Worm (Caenorhabditis elegans) whole organism, L4 larva: Measurements from ENCODE around the gene fust-1.
A peak's percentile ranks its signal among the peaks of the same experiment; 100 is the strongest.

Experiments
- D1046.2 ChIP-seq: fragments of 200-800 bp; sonication (Bioruptor generic); IDR thresholded peaks from 2 replicates; pipeline ENCODE4 v1.3.6; 2022; ENCODE audit warnings: missing genetic modification characterization, missing compliant biosample characterization
- F10B5.3 ChIP-seq: sonication (generic microtip); optimal IDR thresholded peaks from 2 replicates; lab custom pipeline; 2016; ENCODE audit warnings: mild to moderate bottlenecking, missing genetic modification characterization, missing compliant biosample characterization
- F37D6.2 ChIP-seq: sonication (generic microtip); optimal IDR thresholded peaks from 2 replicates; lab custom pipeline; 2016; ENCODE audit warnings: mild to moderate bottlenecking, missing genetic modification characterization, missing compliant biosample characterization
- F44E2.7 ChIP-seq: fragments of 200-800 bp; sonication (Bioruptor generic); IDR thresholded peaks from 2 replicates; pipeline ENCODE4 v2.1.2; 2022; ENCODE audit warnings: missing genetic modification characterization, missing compliant biosample characterization
- F49E8.2 ChIP-seq: sonication (generic microtip); optimal IDR thresholded peaks from 2 replicates; lab custom pipeline; 2016; ENCODE audit warnings: missing compliant biosample characterization, mild to moderate bottlenecking, missing genetic modification characterization, borderline replicate concordance
- R02D3.7 ChIP-seq: fragments of 150-350 bp; sonication (generic microtip); optimal IDR thresholded peaks from 3 replicates; lab custom pipeline; 2014; ENCODE audit warnings: missing biosample characterization, missing genetic modification characterization
- T20F7.1 ChIP-seq: fragments of 200-800 bp; sonication (Bioruptor generic); optimal IDR thresholded peaks from 2 replicates; lab custom pipeline; 2018; ENCODE audit warnings: mild to moderate bottlenecking, missing genetic modification characterization, missing compliant biosample characterization
- T26A8.4 ChIP-seq: fragments of 200-800 bp; sonication (Bioruptor generic); IDR thresholded peaks from 2 replicates; pipeline ENCODE4 v1.3.6; 2022; ENCODE audit warnings: missing genetic modification characterization, missing compliant biosample characterization
- Y105C5A.15 ChIP-seq: fragments of 200-800 bp; sonication (Bioruptor generic); IDR thresholded peaks from 2 replicates; pipeline ENCODE4 v1.3.6; 2022; ENCODE audit warnings: missing genetic modification characterization, missing compliant biosample characterization
- Y75B8A.6 ChIP-seq: fragments of 200-800 bp; sonication (Bioruptor generic); IDR thresholded peaks from 2 replicates; pipeline ENCODE4 v1.3.6; 2022; ENCODE audit warnings: missing genetic modification reagents, missing genetic modification characterization, missing compliant biosample characterization
- aha-1 ChIP-seq: fragments of 150-350 bp; peaks from one replicate; lab custom pipeline; 2014; ENCODE audit warnings: missing biosample characterization, missing genetic modification characterization
- ceh-32 ChIP-seq: sonication (generic microtip); optimal IDR thresholded peaks from 2 replicates; lab custom pipeline; 2016; ENCODE audit warnings: mild to moderate bottlenecking, missing genetic modification characterization, missing compliant biosample characterization; ENCODE audit not compliant: poor library complexity
- ceh-82 ChIP-seq: sonication (generic microtip); optimal IDR thresholded peaks from 2 replicates; lab custom pipeline; 2017; ENCODE audit warnings: missing biosample characterization, missing genetic modification characterization
- ctbp-1 ChIP-seq: fragments of 200-800 bp; sonication (Bioruptor generic); IDR thresholded peaks from 2 replicates; pipeline ENCODE4 v1.3.6; 2022; ENCODE audit warnings: missing genetic modification reagents, missing genetic modification characterization, missing compliant biosample characterization
- daf-19 ChIP-seq: fragments of 200-800 bp; sonication (Bioruptor generic); conservative IDR thresholded peaks from 2 replicates; pipeline ENCODE4 v1.3.6; 2022; ENCODE audit warnings: missing genetic modification characterization, missing compliant biosample characterization
- daf-8 ChIP-seq: fragments of 200-800 bp; sonication (Bioruptor generic); IDR thresholded peaks from 2 replicates; pipeline ENCODE4 v1.3.6; 2022; ENCODE audit warnings: missing genetic modification characterization, missing compliant biosample characterization
- dmd-6 ChIP-seq: fragments of 200-800 bp; sonication (Bioruptor generic); IDR thresholded peaks from 2 replicates; pipeline ENCODE4 v1.3.6; 2022; ENCODE audit warnings: missing genetic modification reagents, missing genetic modification characterization, missing compliant biosample characterization
- dmd-9 ChIP-seq: fragments of 200-800 bp; sonication (Bioruptor generic); IDR thresholded peaks from 2 replicates; pipeline ENCODE4 v1.3.6; 2022; ENCODE audit warnings: missing genetic modification reagents, missing genetic modification characterization, missing compliant biosample characterization
- dve-1 ChIP-seq: sonication (generic microtip); optimal IDR thresholded peaks from 2 replicates; lab custom pipeline; 2017; ENCODE audit warnings: antibody characterized with exemption, mild to moderate bottlenecking, missing genetic modification characterization, missing compliant biosample characterization; ENCODE audit not compliant: insufficient read depth
- fkh-10 ChIP-seq: fragments of 150-350 bp; optimal IDR thresholded peaks from 2 replicates; lab custom pipeline; 2014; ENCODE audit warnings: missing biosample characterization, missing genetic modification reagents, missing genetic modification characterization
- gei-8 ChIP-seq: fragments of 200-800 bp; sonication (Bioruptor generic); optimal IDR thresholded peaks from 2 replicates; lab custom pipeline; 2018; ENCODE audit warnings: mild to moderate bottlenecking, missing genetic modification characterization, missing compliant biosample characterization
- hlh-11 ChIP-seq: fragments of 200-800 bp; sonication (Bioruptor generic); optimal IDR thresholded peaks from 2 replicates; lab custom pipeline; 2018; ENCODE audit warnings: mild to moderate bottlenecking, missing genetic modification characterization, missing compliant biosample characterization
- hlh-30 ChIP-seq: sonication (generic microtip); optimal IDR thresholded peaks from 2 replicates; lab custom pipeline; 2017; ENCODE audit warnings: antibody characterized with exemption, mild to moderate bottlenecking, missing genetic modification characterization, missing compliant biosample characterization; ENCODE audit not compliant: insufficient read depth
- lin-13 ChIP-seq: fragments of 150-350 bp; optimal IDR thresholded peaks from 2 replicates; lab custom pipeline; 2014; ENCODE audit warnings: missing biosample characterization, missing genetic modification reagents, missing genetic modification characterization
- lin-38 ChIP-seq: fragments of 200-800 bp; sonication (Bioruptor generic); IDR thresholded peaks from 2 replicates; pipeline ENCODE4 v1.3.6; 2022; ENCODE audit warnings: missing genetic modification reagents, missing genetic modification characterization, missing compliant biosample characterization
- lin-39 ChIP-seq: fragments of 150-350 bp; optimal IDR thresholded peaks from 2 replicates; lab custom pipeline; 2014; ENCODE audit warnings: missing biosample characterization, missing genetic modification reagents, missing genetic modification characterization
- madf-5 ChIP-seq, 2 experiments: fragments of 200-800 bp; sonication (Bioruptor generic); IDR thresholded peaks; 2 replicates each; pipeline ENCODE4 v1.3.6; 2022; ENCODE audit warnings: missing compliant biosample characterization in 2 of 2, missing genetic modification characterization in 2 of 2
- madf-9 ChIP-seq: fragments of 200-800 bp; sonication (Bioruptor generic); conservative IDR thresholded peaks from 2 replicates; pipeline ENCODE4 v1.3.6; 2022; ENCODE audit warnings: missing genetic modification reagents, missing genetic modification characterization, missing compliant biosample characterization
- mdl-1 ChIP-seq, 2 experiments: fragments of 150-350 bp in 1 of 2; sonication (generic microtip) in 1 of 2; optimal IDR thresholded peaks; 2 replicates each; lab custom pipeline; 2014 to 2017; ENCODE audit warnings: missing biosample characterization in 2 of 2, missing genetic modification characterization in 2 of 2
- mdt-29 ChIP-seq: fragments of 200-800 bp; sonication (Bioruptor generic); IDR thresholded peaks from 2 replicates; pipeline ENCODE4 v1.3.6; 2022; ENCODE audit warnings: missing genetic modification reagents, missing genetic modification characterization, missing compliant biosample characterization
- mes-2 ChIP-seq: sonication (generic microtip); optimal IDR thresholded peaks from 2 replicates; lab custom pipeline; 2016; ENCODE audit warnings: missing genotype, mild to moderate bottlenecking, missing genetic modification characterization, missing compliant biosample characterization; ENCODE audit not compliant: poor library complexity, severe bottlenecking
- mxl-2 ChIP-seq: fragments of 200-800 bp; sonication (Bioruptor generic); conservative IDR thresholded peaks from 2 replicates; pipeline ENCODE4 v1.3.6; 2022; ENCODE audit warnings: missing genetic modification reagents, missing genetic modification characterization, missing compliant biosample characterization
- mxl-3 ChIP-seq: fragments of 200-800 bp; sonication (Bioruptor generic); optimal IDR thresholded peaks from 2 replicates; lab custom pipeline; 2018; ENCODE audit warnings: mild to moderate bottlenecking, missing genetic modification characterization, missing compliant biosample characterization
- nhr-11 ChIP-seq: fragments of 150-350 bp; optimal IDR thresholded peaks from 2 replicates; lab custom pipeline; 2014; ENCODE audit warnings: missing biosample characterization, missing genetic modification characterization
- nhr-237 ChIP-seq: sonication (generic microtip); optimal IDR thresholded peaks from 2 replicates; lab custom pipeline; 2017; ENCODE audit warnings: missing biosample characterization, missing genetic modification characterization
- nhr-25 ChIP-seq: sonication (generic microtip); optimal IDR thresholded peaks from 2 replicates; lab custom pipeline; 2017; ENCODE audit warnings: missing genetic modification characterization, mild to moderate bottlenecking, missing compliant biosample characterization, antibody characterized with exemption, moderate library complexity, borderline replicate concordance; ENCODE audit not compliant: insufficient read depth
- nhr-28 ChIP-seq: fragments of 150-350 bp; optimal IDR thresholded peaks from 2 replicates; lab custom pipeline; 2014; ENCODE audit warnings: missing biosample characterization, missing genetic modification characterization
- nhr-42 ChIP-seq: fragments of 200-800 bp; sonication (Bioruptor generic); IDR thresholded peaks from 2 replicates; pipeline ENCODE4 v1.3.6; 2022; ENCODE audit warnings: missing genetic modification characterization, missing compliant biosample characterization
- nhr-48 ChIP-seq: sonication (generic microtip); optimal IDR thresholded peaks from 2 replicates; lab custom pipeline; 2016; ENCODE audit warnings: mild to moderate bottlenecking, missing genetic modification characterization, missing compliant biosample characterization
- nhr-76 ChIP-seq: fragments of 150-350 bp; optimal IDR thresholded peaks from 2 replicates; lab custom pipeline; 2014; ENCODE audit warnings: missing biosample characterization, missing genetic modification characterization
- nhr-77 ChIP-seq: fragments of 150-350 bp; optimal IDR thresholded peaks from 2 replicates; lab custom pipeline; 2014; ENCODE audit warnings: missing biosample characterization, missing genetic modification characterization
- pha-4 ChIP-seq, 2 experiments: fragments of 150-350 bp in 1 of 2; fragments of 200-800 bp in 1 of 2; sonication (Bioruptor generic) in 1 of 2; IDR thresholded peaks in 1 of 2; optimal IDR thresholded peaks in 1 of 2; 2 replicates each; pipeline versions ENCODE4 v1.3.6 to Lab custom; 2014 to 2022; ENCODE audit warnings: missing genetic modification characterization in 2 of 2, missing genetic modification reagents in 2 of 2, missing biosample characterization in 1 of 2, missing compliant biosample characterization in 1 of 2
- php-3 ChIP-seq: fragments of 200-800 bp; sonication (Bioruptor generic); IDR thresholded peaks from 2 replicates; pipeline ENCODE4 v1.3.6; 2022; ENCODE audit warnings: missing genetic modification reagents, missing genetic modification characterization, missing compliant biosample characterization
- snpc-4 ChIP-seq: fragments of 150-350 bp; optimal IDR thresholded peaks from 2 replicates; lab custom pipeline; 2014; ENCODE audit warnings: missing biosample characterization, missing genetic modification characterization
- unc-62 ChIP-seq, 3 experiments: fragments of 150-350 bp in 1 of 3; sonication (generic microtip); optimal IDR thresholded peaks in 2 of 3; peaks in 1 of 3; 1 replicate in 1 of 3; 2 replicates in 2 of 3; lab custom pipeline; 2014 to 2017; ENCODE audit warnings: missing biosample characterization in 3 of 3, missing genetic modification characterization in 3 of 3, missing genetic modification reagents in 3 of 3, missing genotype in 1 of 3
- vab-7 ChIP-seq: fragments of 200-800 bp; sonication (Bioruptor generic); IDR thresholded peaks from 2 replicates; pipeline ENCODE4 v1.3.6; 2022; ENCODE audit warnings: missing genetic modification reagents, missing genetic modification characterization, missing compliant biosample characterization
- zag-1 ChIP-seq: fragments of 150-350 bp; optimal IDR thresholded peaks from 2 replicates; lab custom pipeline; 2014; ENCODE audit warnings: missing biosample characterization, missing genetic modification characterization
- ztf-7 ChIP-seq: fragments of 150-350 bp; optimal IDR thresholded peaks from 2 replicates; lab custom pipeline; 2014; ENCODE audit warnings: missing biosample characterization, missing genetic modification characterization

fust-1 gene

DNA sequence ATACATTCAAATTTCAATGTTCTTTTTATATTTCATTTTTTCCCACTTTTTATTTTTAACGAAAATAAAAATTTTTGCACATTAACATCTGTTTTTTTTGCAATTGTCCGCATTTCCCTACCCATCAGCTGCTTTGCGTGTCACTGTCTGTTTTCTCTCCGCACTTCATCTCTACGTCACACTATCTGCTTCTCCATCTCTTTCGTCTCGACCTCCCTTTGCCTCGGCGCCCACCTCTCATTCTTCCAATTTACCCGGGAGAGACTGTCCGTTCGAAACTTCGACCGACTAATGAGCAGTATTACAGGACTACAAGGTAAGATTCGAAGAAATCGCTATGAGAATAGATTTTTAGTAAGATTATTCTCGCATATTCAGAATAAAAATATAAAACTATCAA lies 3.0 kb downstream of the fust-1 start, which contains the start of gene C27H5.2 (continued):
- TF ChIP-seq dve-1 (tag; lab: Kevin White, UChicago), result peak; percentile 8
- peak; percentile 7; the same call in 1 of the 2 replicates for TF ChIP-seq dmd-6 (GFP tag; lab: Robert Waterston, UW)
- TF ChIP-seq ztf-7 (tag; lab: Kevin White, UChicago), result no peak

DNA sequence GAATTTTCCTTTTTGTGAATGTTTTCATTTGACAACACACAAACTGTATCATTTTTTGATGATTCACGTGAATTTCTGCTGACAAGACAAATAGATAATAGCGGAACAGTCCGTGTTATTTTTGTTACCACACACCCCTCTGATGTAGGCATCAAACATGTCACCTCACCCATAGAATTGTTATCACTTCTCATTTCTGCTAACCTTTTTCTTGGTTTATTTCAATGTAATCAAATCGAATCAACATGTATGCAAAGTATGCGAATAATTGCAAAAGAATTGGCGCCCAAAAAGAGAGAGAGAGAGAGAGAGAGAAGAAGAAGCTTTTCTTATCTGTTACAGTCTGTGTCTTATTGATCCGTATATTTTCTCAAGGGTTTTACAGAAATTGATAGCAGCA lies 5.0 kb downstream of the fust-1 start:
- TF ChIP-seq ctbp-1 (no peak), lin-13 (GFP tag; lab: Kevin White, UChicago) (no peak), ceh-32 (tag; lab: Kevin White, UChicago) (no peak), unc-62 (GFP tag; optimal IDR thresholded peaks at IDR 0.05 in 1 of 2; lab: Kevin White, UChicago) (peak in 1 of 2 experiments; percentile 69), unc-62 (tag; optimal IDR thresholded peaks at IDR 0.05; lab: Kevin White, UChicago) (no peak), php-3 (GFP tag; lab: Robert Waterston, UW) (peak; percentile 68), nhr-77 (tag; lab: Kevin White, UChicago) (peak; percentile 68), dve-1 (tag; lab: Kevin White, UChicago) (peak; percentile 57), mdt-29 (GFP tag; lab: Robert Waterston, UW) (no peak), R02D3.7 (tag; lab: Kevin White, UChicago) (no peak), Y75B8A.6 (GFP tag; lab: Robert Waterston, UW) (no peak), gei-8 (GFP tag; lab: Kevin White, UChicago) (no peak), F10B5.3 (tag; lab: Kevin White, UChicago) (no peak), nhr-76 (tag; lab: Kevin White, UChicago) (no peak), F44E2.7 (no peak), nhr-48 (tag; lab: Kevin White, UChicago) (peak; percentile 19), hlh-11 (tag; lab: Kevin White, UChicago) (peak; percentile 75), hlh-30 (tag; lab: Kevin White, UChicago) (peak; percentile 25), dmd-9 (GFP tag; lab: Robert Waterston, UW) (no peak), madf-9 (GFP tag; lab: Robert Waterston, UW) (no peak), mes-2 (no peak), nhr-28 (tag; lab: Kevin White, UChicago) (peak; percentile 93), daf-8 (GFP tag; lab: Robert Waterston, UW) (no peak), ceh-82 (tag; lab: Kevin White, UChicago) (no peak), T20F7.1 (peak; percentile 11), lin-38 (GFP tag; lab: Robert Waterston, UW) (no peak), nhr-42 (GFP tag; lab: Robert Waterston, UW) (no peak), mdl-1 (tag; optimal IDR thresholded peaks at IDR 0.05; lab: Kevin White, UChicago) (peak in 1 of 2 experiments; percentile 39), nhr-25 (no peak), dmd-6 (GFP tag; lab: Robert Waterston, UW) (peak; percentile 78), T26A8.4 (no peak), F49E8.2 (no peak), Y105C5A.15 (GFP tag; lab: Robert Waterston, UW) (no peak), mxl-2 (GFP tag; lab: Robert Waterston, UW) (peak; percentile 79; the same call in 1 of the 2 replicates), pha-4 (GFP tag; IDR thresholded peaks at IDR 0.05; lab: Robert Waterston, UW) (no peak), pha-4 (tag; optimal IDR thresholded peaks at IDR 0.05; lab: Kevin White, UChicago) (peak; percentile 42), mxl-3 (GFP tag; lab: Kevin White, UChicago) (peak; percentile 33), daf-19 (no peak), fkh-10 (GFP tag; lab: Kevin White, UChicago) (no peak), nhr-11 (no peak), aha-1 (tag; lab: Kevin White, UChicago) (no peak), vab-7 (GFP tag; lab: Robert Waterston, UW) (no peak), madf-5 (GFP tag; IDR thresholded peaks at IDR 0.05; lab: Robert Waterston, UW) (no peak), zag-1 (tag; lab: Kevin White, UChicago) (no peak), snpc-4 (no peak), D1046.2 (no peak), nhr-237 (tag; lab: Kevin White, UChicago) (no peak), F37D6.2 (tag; lab: Kevin White, UChicago) (no peak), lin-39 (tag; lab: Kevin White, UChicago) (no peak)
